Worm (Caenorhabditis elegans): Measurements from ENCODE around the gene F52H3.6.

F52H3.6 gene

ce11 chrII:10016013-10016412, 12.2 kb downstream of the F52H3.6 start, which contains the start of gene lec-2 (continued):
- TF ChIP-seq nhr-48 (tag; optimal IDR thresholded peaks at IDR 0.05) (peak; percentile 41), snpc-1.2 (GFP tag; IDR thresholded peaks at IDR 0.05) (no peak), F44E2.7 (GFP tag; IDR thresholded peaks at IDR 0.05) (no peak), lim-7 (GFP tag; IDR thresholded peaks at IDR 0.05) (no peak), daf-8 (GFP tag; IDR thresholded peaks at IDR 0.05) (no peak), daf-12 (tag; optimal IDR thresholded peaks at IDR 0.05) (no peak), dmd-9 (GFP tag; IDR thresholded peaks at IDR 0.05) (no peak), lin-15B (tag; optimal IDR thresholded peaks at IDR 0.05) (no peak), aha-1 (tag) (peak; percentile 84), zip-2 (tag; optimal IDR thresholded peaks at IDR 0.05) (no peak), nhr-11 (tag; optimal IDR thresholded peaks at IDR 0.05) (peak; percentile 65), nhr-42 (GFP tag; IDR thresholded peaks at IDR 0.05) (no peak), F49E8.2 (tag; optimal IDR thresholded peaks at IDR 0.05; ENCODE audit: borderline replicate concordance) (no peak)

- TF ChIP-seq ctbp-1 (GFP tag; IDR thresholded peaks at IDR 0.05), result no peak
- no peak for TF ChIP-seq nhr-111 (GFP tag; optimal IDR thresholded peaks at IDR 0.05)
- TF ChIP-seq unc-62 (GFP tag; optimal IDR thresholded peaks at IDR 0.05 in 1 of 2), result peak in 1 of 2 experiments; percentile 72
- no peak for TF ChIP-seq unc-62 (tag; optimal IDR thresholded peaks at IDR 0.05)
Observed at ce11 chrII:10014384-10014783, 13.8 kb downstream of the F52H3.6 start.

- TF ChIP-seq nhr-11 (tag; optimal IDR thresholded peaks at IDR 0.05) (peak; percentile 75), tra-1 (GFP tag; IDR thresholded peaks at IDR 0.05) (0 out of 2 replicates have a peak, but pooled peaks have one; percentile 6), ceh-32 (tag; optimal IDR thresholded peaks at IDR 0.05; ENCODE audit: poor library complexity) (no peak), unc-62 (GFP tag; optimal IDR thresholded peaks at IDR 0.05 in 1 of 2) (peak in 1 of 2 experiments; percentile 57), unc-62 (tag; optimal IDR thresholded peaks at IDR 0.05) (no peak)
Observed at ce11 chrII:10012490-10012889, 15.7 kb downstream of the F52H3.6 start.

- no peak for TF ChIP-seq mdl-1 (tag; optimal IDR thresholded peaks at IDR 0.05)
- TF ChIP-seq dve-1 (tag; optimal IDR thresholded peaks at IDR 0.05; ENCODE audit: insufficient read depth), result peak; percentile 28
- TF ChIP-seq mxl-3 (GFP tag; optimal IDR thresholded peaks at IDR 0.05), result peak; percentile 29
- no peak for TF ChIP-seq nhr-11 (tag; optimal IDR thresholded peaks at IDR 0.05)
- no peak for TF ChIP-seq unc-39 (tag; optimal IDR thresholded peaks at IDR 0.05)
- TF ChIP-seq dmd-9 (GFP tag; IDR thresholded peaks at IDR 0.05), result no peak
- TF ChIP-seq unc-62 (GFP tag; optimal IDR thresholded peaks at IDR 0.05 in 1 of 2), result peak in 1 of 2 experiments; percentile 78
- TF ChIP-seq unc-62 (tag; optimal IDR thresholded peaks at IDR 0.05), result no peak
- peak; percentile 2 for TF ChIP-seq nhr-28 (tag; optimal IDR thresholded peaks at IDR 0.05)
- no peak for TF ChIP-seq nhr-77 (tag; optimal IDR thresholded peaks at IDR 0.05)
- no peak for TF ChIP-seq nhr-41 (GFP tag; IDR thresholded peaks at IDR 0.05)
- peak; percentile 16; the same call in 1 of the 2 replicates for TF ChIP-seq dmd-6 (GFP tag; IDR thresholded peaks at IDR 0.05)
- no peak for TF ChIP-seq set-16 (GFP tag; IDR thresholded peaks at IDR 0.05)
Observed at ce11 chrII:10011733-10012132, 16.5 kb downstream of the F52H3.6 start.

ce11 chrII:10010914-10011313, 17.3 kb downstream of the F52H3.6 start:
- no peak for TF ChIP-seq lin-39 (tag; optimal IDR thresholded peaks at IDR 0.05)
- TF ChIP-seq aha-1 (tag), result peak; percentile 88
- TF ChIP-seq nhr-6 (tag; optimal IDR thresholded peaks at IDR 0.05), result no peak
- TF ChIP-seq nhr-48 (tag; optimal IDR thresholded peaks at IDR 0.05), result no peak
- no peak for TF ChIP-seq skn-1 (tag; optimal IDR thresholded peaks at IDR 0.05)
- no peak for TF ChIP-seq duxl-1 (tag; optimal IDR thresholded peaks at IDR 0.05; ENCODE audit: poor library complexity)
- TF ChIP-seq F49E8.2 (tag; optimal IDR thresholded peaks at IDR 0.05; ENCODE audit: borderline replicate concordance), result no peak

- TF ChIP-seq lsy-2 (tag; optimal IDR thresholded peaks at IDR 0.05) (no peak), nhr-6 (tag; optimal IDR thresholded peaks at IDR 0.05) (no peak), aha-1 (tag) (peak; percentile 94), ZK337.2 (GFP tag; IDR thresholded peaks at IDR 0.05) (no peak), ceh-32 (tag; optimal IDR thresholded peaks at IDR 0.05; ENCODE audit: poor library complexity) (no peak)
Observed at ce11 chrII:10008552-10008951, 19.7 kb downstream of the F52H3.6 start.
